Fruit fly (Drosophila melanogaster) whole organism, wandering third instar larva: ENCODE results near the gene CG13306.

Source experiments
- Abd-B ChIP-seq: fragments of >200 bp; optimal IDR thresholded peaks from 2 replicates; lab custom pipeline; 2017; ENCODE audit warnings: missing biosample characterization, missing genetic modification characterization
- CG9705 ChIP-seq: fragments of 200-800 bp; sonication (Bioruptor generic); optimal IDR thresholded peaks from 2 replicates; lab custom pipeline; 2018; ENCODE audit warnings: missing biosample characterization, mild to moderate bottlenecking, missing genetic modification characterization
- Hr83 ChIP-seq: fragments of 200-300 bp; sonication (Bioruptor generic); optimal IDR thresholded peaks from 2 replicates; lab custom pipeline; 2016; ENCODE audit warnings: missing biosample characterization, mild to moderate bottlenecking, missing genetic modification characterization, moderate library complexity; ENCODE audit not compliant: poor library complexity, severe bottlenecking
- OdsH ChIP-seq: fragments of 200-800 bp; sonication (Bioruptor generic); optimal IDR thresholded peaks from 2 replicates; lab custom pipeline; 2016; ENCODE audit warnings: missing biosample characterization, mild to moderate bottlenecking, missing genetic modification characterization
- Vsx2 ChIP-seq: fragments of 200-300, 225-300 bp; sonication (Bioruptor generic); optimal IDR thresholded peaks from 2 replicates; lab custom pipeline; 2018; ENCODE audit warnings: missing biosample characterization, missing genetic modification characterization; ENCODE audit not compliant: partially characterized antibody
- br ChIP-seq: fragments of 200-800 bp; sonication (Bioruptor generic); optimal IDR thresholded peaks from 2 replicates; lab custom pipeline; 2016; ENCODE audit warnings: missing biosample characterization, missing genetic modification characterization
- dsf ChIP-seq: sonication (Bioruptor generic); optimal IDR thresholded peaks from 2 replicates; lab custom pipeline; 2016; ENCODE audit warnings: missing biosample characterization, missing genetic modification characterization, borderline replicate concordance
- fru ChIP-seq: fragments of 200-800 bp; sonication (Bioruptor generic); optimal IDR thresholded peaks from 3 replicates; lab custom pipeline; 2016; ENCODE audit warnings: missing biosample characterization, mild to moderate bottlenecking, missing genetic modification characterization
- jim ChIP-seq: fragments of 175-275, 200-325 bp; sonication (Bioruptor generic); optimal IDR thresholded peaks from 2 replicates; lab custom pipeline; 2016; ENCODE audit warnings: missing biosample characterization, mild to moderate bottlenecking, missing genetic modification characterization
- lola ChIP-seq: fragments of >200 bp; optimal IDR thresholded peaks from 2 replicates; lab custom pipeline; 2017; ENCODE audit warnings: missing biosample characterization, missing genetic modification characterization
- rgr ChIP-seq: fragments of 200-800 bp; sonication (Bioruptor generic); optimal IDR thresholded peaks from 3 replicates; lab custom pipeline; 2016; ENCODE audit warnings: missing biosample characterization, mild to moderate bottlenecking, missing genetic modification characterization
- usp ChIP-seq: fragments of >200 bp; optimal IDR thresholded peaks from 2 replicates; lab custom pipeline; 2017; ENCODE audit warnings: missing biosample characterization, missing genetic modification characterization

- TF ChIP-seq Abd-B (GFP tag; lab: Kevin White, UChicago) (no peak), br (no peak), jim (GFP tag; lab: Kevin White, UChicago) (no peak), OdsH (GFP tag; lab: Kevin White, UChicago) (no peak), lola (no peak), CG9705 (GFP tag; lab: Kevin White, UChicago) (no peak), fru (GFP tag; lab: Kevin White, UChicago) (no peak), Hr83 (no peak), usp (no peak), dsf (no peak), rgr (GFP tag; lab: Kevin White, UChicago) (peak; percentile 11), Vsx2 (GFP tag; lab: Kevin White, UChicago) (no peak)
These were observed 41.7 kb downstream of the CG13306 start for dm6 chr3L:8707821-8708220.
